Fruit fly (Drosophila melanogaster) whole organism, embryonic: ENCODE data around the gene wrm2.

ENCODE experiments used
- Blimp-1 ChIP-seq: fragments of 200-800 bp; sonication (Bioruptor generic); optimal IDR thresholded peaks from 3 replicates; lab custom pipeline; 2018; ENCODE audit warnings: missing biosample characterization, missing genetic modification characterization, mild to moderate bottlenecking, moderate library complexity, missing genetic modification reagents
- C15 ChIP-seq: fragments of 200-800 bp; sonication (Bioruptor generic); IDR thresholded peaks from 3 replicates; pipeline ENCODE4 v1.3.6; 2022; ENCODE audit warnings: missing biosample characterization, missing genetic modification characterization
- CG1024 ChIP-seq: fragments of 200-800 bp; sonication (Bioruptor generic); IDR thresholded peaks from 2 replicates; pipeline ENCODE4 v1.3.6; 2022; ENCODE audit warnings: missing biosample characterization, missing genetic modification characterization
- CG10543 ChIP-seq: fragments of 200-800 bp; sonication (Bioruptor generic); optimal IDR thresholded peaks from 3 replicates; lab custom pipeline; 2017; ENCODE audit warnings: missing biosample characterization, mild to moderate bottlenecking, missing genetic modification characterization, moderate library complexity
- CG11247 ChIP-seq: fragments of 200-800 bp; sonication (Bioruptor generic); IDR thresholded peaks from 2 replicates; pipeline ENCODE4 v1.3.6; 2022; ENCODE audit warnings: missing biosample characterization, missing genetic modification characterization
- CG11398 ChIP-seq: fragments of 200-800 bp; sonication (Bioruptor generic); optimal IDR thresholded peaks from 2 replicates; lab custom pipeline; 2016; ENCODE audit warnings: missing biosample characterization, missing genetic modification characterization
- CG11696 ChIP-seq: fragments of 200-800 bp; sonication (Bioruptor generic); IDR thresholded peaks from 2 replicates; pipeline ENCODE4 v1.3.6; 2022; ENCODE audit warnings: missing biosample characterization, missing genetic modification characterization
- CG1233 ChIP-seq: fragments of 200-800 bp; sonication (Bioruptor generic); optimal IDR thresholded peaks from 4 replicates; lab custom pipeline; 2018; ENCODE audit warnings: missing biosample characterization, mild to moderate bottlenecking, missing genetic modification characterization
- CG12744 ChIP-seq: fragments of 200-800 bp; sonication (Bioruptor generic); optimal IDR thresholded peaks from 2 replicates; lab custom pipeline; 2016; ENCODE audit warnings: missing biosample characterization, missing genetic modification characterization
- CG15269 ChIP-seq: fragments of 200-800 bp; sonication (Bioruptor generic); optimal IDR thresholded peaks from 2 replicates; lab custom pipeline; 2018; ENCODE audit warnings: missing biosample characterization, mild to moderate bottlenecking, missing genetic modification characterization, moderate library complexity
- CG18599 ChIP-seq: fragments of 200-800 bp; sonication (Bioruptor generic); optimal IDR thresholded peaks from 3 replicates; lab custom pipeline; 2017; ENCODE audit warnings: missing biosample characterization, missing genetic modification characterization, mild to moderate bottlenecking, moderate library complexity, missing genetic modification reagents
- CG2199 ChIP-seq: fragments of 200-800 bp; sonication (Bioruptor generic); IDR thresholded peaks from 3 replicates; pipeline ENCODE4 v1.3.6; 2022; ENCODE audit warnings: missing biosample characterization, missing genetic modification characterization
- CG2678 ChIP-seq: fragments of 200-800 bp; sonication (Bioruptor generic); optimal IDR thresholded peaks from 3 replicates; lab custom pipeline; 2019; ENCODE audit warnings: missing biosample characterization, mild to moderate bottlenecking, missing genetic modification characterization, moderate library complexity
- CG2875 ChIP-seq: fragments of 200-800 bp; sonication (Bioruptor generic); optimal IDR thresholded peaks from 2 replicates; lab custom pipeline; 2017; ENCODE audit warnings: missing biosample characterization, mild to moderate bottlenecking, missing genetic modification characterization, missing genetic modification reagents
- CG5245 ChIP-seq: fragments of 200-800 bp; sonication (Bioruptor generic); optimal IDR thresholded peaks from 3 replicates; lab custom pipeline; 2016; ENCODE audit warnings: missing biosample characterization, missing genetic modification characterization
- CG8944 ChIP-seq: fragments of 200-800 bp; sonication (Bioruptor generic); optimal IDR thresholded peaks from 3 replicates; lab custom pipeline; 2016; ENCODE audit warnings: missing biosample characterization, missing genetic modification characterization
- Dad ChIP-seq: fragments of 200-800 bp; sonication (Bioruptor generic); optimal IDR thresholded peaks from 3 replicates; lab custom pipeline; 2016; ENCODE audit warnings: missing biosample characterization, missing genetic modification characterization
- Dip2 ChIP-seq: fragments of 200-800 bp; sonication (Bioruptor generic); IDR thresholded peaks from 2 replicates; pipeline ENCODE4 v1.3.6; 2022; ENCODE audit warnings: missing biosample characterization, missing genetic modification characterization
- Elba2 ChIP-seq: fragments of 200-800 bp; sonication (Bioruptor generic); optimal IDR thresholded peaks from 3 replicates; lab custom pipeline; 2016; ENCODE audit warnings: missing biosample characterization, missing genetic modification characterization
- HLH54F ChIP-seq: fragments of 200-800 bp; sonication (Bioruptor generic); optimal IDR thresholded peaks from 3 replicates; lab custom pipeline; 2016; ENCODE audit warnings: missing biosample characterization, missing genetic modification characterization
- Jarid2 ChIP-seq: fragments of 200-800 bp; sonication (Bioruptor generic); optimal IDR thresholded peaks from 3 replicates; lab custom pipeline; 2017; ENCODE audit warnings: mild to moderate bottlenecking, missing biosample characterization, missing genetic modification reagents, missing genetic modification characterization
- Nf-YA ChIP-seq: fragments of 200-800 bp; sonication (Bioruptor generic); IDR thresholded peaks from 2 replicates; pipeline ENCODE4 v1.3.6; 2022; ENCODE audit warnings: missing biosample characterization, missing genetic modification characterization
- Pdp1 ChIP-seq, 2 experiments: fragments of 200-800 bp; sonication (Bioruptor generic); optimal IDR thresholded peaks; 3 replicates each; lab custom pipeline; 2016; ENCODE audit warnings: missing biosample characterization in 2 of 2, missing genetic modification characterization in 2 of 2, mild to moderate bottlenecking in 1 of 2, moderate library complexity in 1 of 2
- Rfx ChIP-seq: fragments of 200-800 bp; sonication (Bioruptor generic); IDR thresholded peaks from 2 replicates; pipeline ENCODE4 v1.3.6; 2022; ENCODE audit warnings: missing biosample characterization, missing genetic modification characterization
- Scr ChIP-seq: fragments of 200-800 bp; sonication (Bioruptor generic); IDR thresholded peaks from 2 replicates; pipeline ENCODE4 v1.3.6; 2022; ENCODE audit warnings: missing biosample characterization, missing genetic modification characterization; ENCODE audit not compliant: partially characterized antibody
- Side ChIP-seq: fragments of 200-800 bp; sonication (Bioruptor generic); optimal IDR thresholded peaks from 2 replicates; lab custom pipeline; 2016; ENCODE audit warnings: missing biosample characterization, missing genetic modification characterization
- Tbp ChIP-seq: fragments of >200 bp; optimal IDR thresholded peaks from 2 replicates; lab custom pipeline; 2018; ENCODE audit warnings: missing biosample characterization, missing genetic modification characterization
- Trl ChIP-seq, 3 experiments: fragments of >200 bp in 2 of 3; fragments of 200-800 bp in 1 of 3; sonication (Bioruptor generic) in 1 of 3; optimal IDR thresholded peaks; 2 replicates in 1 of 3; 3 replicates in 2 of 3; lab custom pipeline; 2016 to 2017; ENCODE audit warnings: missing biosample characterization in 1 of 3, missing genetic modification characterization in 1 of 3
- ac ChIP-seq: fragments of 200-800 bp; sonication (Bioruptor generic); optimal IDR thresholded peaks from 3 replicates; lab custom pipeline; 2017; ENCODE audit warnings: missing biosample characterization, mild to moderate bottlenecking, missing genetic modification characterization
- ato ChIP-seq: fragments of 200-800 bp; sonication (Bioruptor generic); IDR thresholded peaks from 2 replicates; pipeline ENCODE4 v1.3.6; 2022; ENCODE audit warnings: missing biosample characterization, missing genetic modification characterization; ENCODE audit not compliant: partially characterized antibody
- bcd ChIP-seq: fragments of 200-800 bp; sonication (Bioruptor generic); optimal IDR thresholded peaks from 2 replicates; lab custom pipeline; 2017; ENCODE audit warnings: missing biosample characterization, mild to moderate bottlenecking, missing genetic modification characterization
- corto ChIP-seq: fragments of 200-800 bp; sonication (Bioruptor generic); optimal IDR thresholded peaks from 2 replicates; lab custom pipeline; 2016; ENCODE audit warnings: missing biosample characterization, mild to moderate bottlenecking, missing genetic modification characterization, moderate library complexity
- cwo ChIP-seq: fragments of 200-800 bp; sonication (Bioruptor generic); optimal IDR thresholded peaks from 3 replicates; lab custom pipeline; 2017; ENCODE audit warnings: missing biosample characterization, missing genetic modification characterization, mild to moderate bottlenecking, moderate library complexity, missing genetic modification reagents
- dm ChIP-seq: fragments of 200-800 bp; sonication (Bioruptor generic); optimal IDR thresholded peaks from 3 replicates; lab custom pipeline; 2016; ENCODE audit warnings: missing biosample characterization, missing genetic modification characterization
- dmrt99B ChIP-seq: fragments of 200-800 bp; sonication (Bioruptor generic); optimal IDR thresholded peaks from 2 replicates; lab custom pipeline; 2018; ENCODE audit warnings: missing biosample characterization, mild to moderate bottlenecking, missing genetic modification characterization, moderate library complexity
- fu2 ChIP-seq: fragments of 200-800 bp; sonication (Bioruptor generic); optimal IDR thresholded peaks from 2 replicates; lab custom pipeline; 2016; ENCODE audit warnings: missing biosample characterization, missing genetic modification characterization
- gsb-n ChIP-seq: fragments of 200-800 bp; sonication (Bioruptor generic); optimal IDR thresholded peaks from 3 replicates; lab custom pipeline; 2018; ENCODE audit warnings: missing biosample characterization, mild to moderate bottlenecking, missing genetic modification characterization
- hkb ChIP-seq, 2 experiments: fragments of 200-800 bp in 1 of 2; fragments of >200 bp in 1 of 2; sonication (Bioruptor generic) in 1 of 2; IDR thresholded peaks in 1 of 2; optimal IDR thresholded peaks in 1 of 2; 2 replicates each; pipeline versions ENCODE4 v1.3.6 to Lab custom; 2017 to 2022; ENCODE audit warnings: missing biosample characterization in 1 of 2, missing genetic modification characterization in 1 of 2
- lab ChIP-seq: fragments of 200-800 bp; sonication (Bioruptor generic); optimal IDR thresholded peaks from 3 replicates; lab custom pipeline; 2017; ENCODE audit warnings: missing biosample characterization, missing genetic modification characterization, mild to moderate bottlenecking, moderate library complexity, missing genetic modification reagents
- nerfin-1 ChIP-seq: fragments of 200-800 bp; sonication (Bioruptor generic); optimal IDR thresholded peaks from 3 replicates; lab custom pipeline; 2019; ENCODE audit warnings: missing biosample characterization, mild to moderate bottlenecking, missing genetic modification characterization, moderate library complexity
- org-1 ChIP-seq: fragments of 200-800 bp; sonication (Bioruptor generic); optimal IDR thresholded peaks from 2 replicates; lab custom pipeline; 2017; ENCODE audit warnings: missing biosample characterization, missing genetic modification characterization
- seq ChIP-seq: fragments of 200-800 bp; sonication (Bioruptor generic); IDR thresholded peaks from 2 replicates; pipeline ENCODE4 v1.3.6; 2022; ENCODE audit warnings: missing biosample characterization, missing genetic modification characterization
- sna ChIP-seq: fragments of 200-800 bp; sonication (Bioruptor generic); IDR thresholded peaks from 2 replicates; pipeline ENCODE4 v1.3.6; 2022; ENCODE audit warnings: missing biosample characterization, missing genetic modification characterization; ENCODE audit not compliant: partially characterized antibody
- trem ChIP-seq: fragments of 200-800 bp; optimal IDR thresholded peaks from 3 replicates; lab custom pipeline; 2019; ENCODE audit warnings: missing biosample characterization, mild to moderate bottlenecking, missing genetic modification characterization, moderate library complexity
- unc-4 ChIP-seq: fragments of 200-800 bp; sonication (Bioruptor generic); IDR thresholded peaks from 2 replicates; pipeline ENCODE4 v1.3.6; 2022; ENCODE audit warnings: missing biosample characterization, missing genetic modification characterization; ENCODE audit not compliant: partially characterized antibody
- wek ChIP-seq: fragments of 200-800 bp; sonication (Bioruptor generic); optimal IDR thresholded peaks from 3 replicates; lab custom pipeline; 2018; ENCODE audit warnings: missing biosample characterization, mild to moderate bottlenecking, missing genetic modification characterization, moderate library complexity

Gene wrm2

dm6 chr3L:7361095-7361522, 26.1 kb upstream of the wrm2 start (continued):
- TF ChIP-seq hkb (optimal IDR thresholded peaks at IDR 0.05; lab: Kevin White, UChicago) (no peak), hkb (GFP tag; IDR thresholded peaks at IDR 0.05; lab: Robert Waterston, UW) (peak; percentile 88), CG18599 (GFP tag; lab: Kevin White, UChicago) (no peak), CG2875 (GFP tag; lab: Kevin White, UChicago) (no peak), CG15269 (tag; lab: Kevin White, UChicago) (peak; percentile 8), bcd (GFP tag; lab: Kevin White, UChicago) (no peak), CG11398 (GFP tag; lab: Kevin White, UChicago) (no peak), dmrt99B (tag; lab: Kevin White, UChicago) (peak; percentile 32), CG11696 (GFP tag; lab: Robert Waterston, UW) (no peak), org-1 (GFP tag; lab: Kevin White, UChicago) (no peak), unc-4 (GFP tag; lab: Robert Waterston, UW) (no peak; the same call in 1 of the 2 replicates), CG1233 (no peak), nerfin-1 (tag; lab: Kevin White, UChicago) (peak; percentile 53), cwo (GFP tag; lab: Kevin White, UChicago) (peak; percentile 71), Dad (GFP tag; lab: Kevin White, UChicago) (peak; percentile 23), Trl (optimal IDR thresholded peaks at IDR 0.05; lab: Kevin White, UChicago) (peak; percentile 45 to 57), Trl (GFP tag; optimal IDR thresholded peaks at IDR 0.05; lab: Kevin White, UChicago) (no peak), Side (GFP tag; lab: Kevin White, UChicago) (no peak), gsb-n (peak; percentile 30), CG10543 (GFP tag; lab: Kevin White, UChicago) (no peak), seq (GFP tag; lab: Robert Waterston, UW) (no peak), trem (tag; lab: Kevin White, UChicago) (peak; percentile 33), corto (no peak), CG8944 (GFP tag; lab: Kevin White, UChicago) (no peak), Pdp1 (GFP tag; optimal IDR thresholded peaks at IDR 0.05; lab: Kevin White, UChicago) (peak in 1 of 2 experiments; percentile 51), CG1024 (GFP tag; lab: Robert Waterston, UW) (peak; percentile 46; the same call in 1 of the 2 replicates), HLH54F (GFP tag; lab: Kevin White, UChicago) (no peak), CG2678 (tag; lab: Kevin White, UChicago) (peak; percentile 46), Nf-YA (GFP tag; lab: Robert Waterston, UW) (no peak), CG11247 (GFP tag; lab: Robert Waterston, UW) (no peak), ato (GFP tag; lab: Robert Waterston, UW) (no peak), Rfx (GFP tag; lab: Robert Waterston, UW) (0 out of 2 replicates have a peak, but pooled peaks have one; percentile 25), Blimp-1 (GFP tag; lab: Kevin White, UChicago) (peak; percentile 33), CG5245 (GFP tag; lab: Kevin White, UChicago) (peak; percentile 2), Scr (GFP tag; lab: Robert Waterston, UW) (no peak), Dip2 (GFP tag; lab: Robert Waterston, UW) (no peak), C15 (GFP tag; lab: Robert Waterston, UW) (no peak), dm (GFP tag; lab: Kevin White, UChicago) (peak; percentile 8), CG2199 (GFP tag; lab: Robert Waterston, UW) (peak; percentile 83), Tbp (no peak), lab (GFP tag; lab: Kevin White, UChicago) (peak; percentile 77), fu2 (no peak), CG12744 (GFP tag; lab: Kevin White, UChicago) (no peak), sna (no peak), Jarid2 (GFP tag; lab: Kevin White, UChicago) (no peak), ac (GFP tag; lab: Kevin White, UChicago) (peak; percentile 56), Elba2 (GFP tag; lab: Kevin White, UChicago) (peak; percentile 88), wek (GFP tag; lab: Kevin White, UChicago) (peak; percentile 5)
